Fruit fly (Drosophila melanogaster): ENCODE data around the gene wgn.

The wgn gene

DNA sequence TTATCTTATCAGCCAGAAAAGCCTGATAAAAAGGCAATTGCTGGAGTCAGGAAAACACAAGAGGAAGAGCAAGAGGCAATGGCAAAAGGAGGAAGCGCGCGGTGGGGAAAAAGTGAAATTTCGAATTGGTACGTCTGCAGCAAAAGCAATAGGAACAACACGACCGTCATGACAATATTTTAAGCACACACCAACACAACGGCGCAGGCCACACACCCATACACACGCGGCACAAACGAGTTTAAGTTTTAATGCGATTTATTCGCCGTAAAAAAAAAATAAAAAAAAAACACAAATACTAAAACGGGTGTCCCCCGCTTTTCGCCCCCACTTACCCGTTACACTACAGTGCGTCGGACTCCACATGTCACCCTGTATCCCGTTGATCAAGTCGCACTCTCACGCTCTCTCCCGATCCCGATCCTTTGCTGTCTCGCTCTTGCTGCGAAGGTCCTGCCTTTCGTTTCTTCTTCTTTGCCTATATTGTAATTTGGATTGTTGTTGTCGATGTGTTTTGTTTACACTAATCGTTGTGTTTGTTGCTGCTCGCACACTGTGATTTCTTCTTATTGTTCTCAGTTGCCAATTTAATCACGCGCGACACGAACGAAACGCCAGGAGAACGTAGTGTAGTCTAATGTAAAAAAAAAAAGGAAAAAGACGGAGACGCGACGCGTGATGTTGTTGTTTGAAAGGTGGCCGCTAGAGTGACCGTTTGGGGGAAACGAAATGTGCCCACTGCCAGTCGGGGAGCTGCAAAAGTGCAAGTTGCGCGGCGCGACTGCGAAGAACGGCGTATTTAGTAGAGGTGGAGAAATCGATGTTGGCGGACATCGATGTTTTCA, 12.4 kb upstream of the wgn start, which contains the start of gene Rip11 (continued):
- peak; percentile 24 for TF ChIP-seq az2 (GFP tag; optimal IDR thresholded peaks at IDR 0.05)
- TF ChIP-seq vfl (GFP tag; optimal IDR thresholded peaks at IDR 0.05): no peak
- no peak for TF ChIP-seq CG18764 (GFP tag; optimal IDR thresholded peaks at IDR 0.05)
- TF ChIP-seq CG11456 (GFP tag; IDR thresholded peaks at IDR 0.05): peak; percentile 62; the same call in 1 of the 3 replicates
- TF ChIP-seq peb (GFP tag; IDR thresholded peaks at IDR 0.05): no peak
- TF ChIP-seq bbx (GFP tag; IDR thresholded peaks at IDR 0.05; ENCODE audit: partially characterized antibody): peak; percentile 56; the same call in 1 of the 2 replicates
- no peak for TF ChIP-seq CG13123 (GFP tag; optimal IDR thresholded peaks at IDR 0.05)
- no peak for TF ChIP-seq Hr78 (GFP tag; optimal IDR thresholded peaks at IDR 0.05)
- TF ChIP-seq wdn (GFP tag; IDR thresholded peaks at IDR 0.05): no peak
- TF ChIP-seq otp (GFP tag; IDR thresholded peaks at IDR 0.05): peak; percentile 43; the same call in 1 of the 3 replicates
- TF ChIP-seq CG4360 (GFP tag; IDR thresholded peaks at IDR 0.05): peak; percentile 85
- no peak for TF ChIP-seq CrebB (tag; optimal IDR thresholded peaks at IDR 0.05)
- no peak; the same call in 1 of the 2 replicates for TF ChIP-seq sob (GFP tag; IDR thresholded peaks at IDR 0.05)
- TF ChIP-seq onecut (GFP tag; IDR thresholded peaks at IDR 0.05): peak; percentile 48

DNA sequence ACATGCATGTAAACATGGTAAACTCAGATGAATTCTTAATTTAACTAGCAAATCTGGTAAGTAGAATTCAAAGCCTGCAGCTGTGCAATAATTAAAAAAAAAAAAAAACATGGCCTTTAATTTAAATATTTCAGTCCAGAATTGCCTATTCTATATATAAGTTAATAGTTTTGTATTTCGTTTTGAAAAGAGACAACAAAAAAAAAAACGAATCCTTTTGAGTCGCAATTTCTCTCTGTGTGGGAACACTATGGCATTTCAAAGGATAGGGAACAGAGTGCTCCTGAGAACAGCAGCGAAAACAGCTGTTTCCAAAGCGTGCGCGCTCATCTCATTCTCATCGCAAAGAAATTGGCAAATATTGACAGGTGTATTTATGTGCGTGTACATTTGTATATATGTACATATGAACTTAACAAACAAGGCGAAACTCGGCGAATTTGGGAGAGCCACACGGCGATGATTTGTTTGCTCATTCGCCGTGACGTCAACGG, 11.1 kb upstream of the wgn start:
- TF ChIP-seq CG31388 (GFP tag; optimal IDR thresholded peaks at IDR 0.05) (no peak), CG15696 (tag; optimal IDR thresholded peaks at IDR 0.05) (peak; percentile 41), jing (GFP tag; optimal IDR thresholded peaks at IDR 0.05) (no peak), CG1647 (GFP tag; optimal IDR thresholded peaks at IDR 0.05) (peak; percentile 49), Dek (tag; optimal IDR thresholded peaks at IDR 0.05) (peak; percentile 31), crc (GFP tag; optimal IDR thresholded peaks at IDR 0.05) (no peak), zf30C (GFP tag; optimal IDR thresholded peaks at IDR 0.05) (peak; percentile 87), hb (GFP tag; IDR thresholded peaks at IDR 0.05; ENCODE audit: partially characterized antibody) (no peak), CG18619 (GFP tag; optimal IDR thresholded peaks at IDR 0.05) (peak; percentile 45), CG17361 (GFP tag; IDR thresholded peaks at IDR 0.05) (peak; percentile 35; the same call in 1 of the 3 replicates), repo (GFP tag; optimal IDR thresholded peaks at IDR 0.05) (no peak), sug (tag; optimal IDR thresholded peaks at IDR 0.05) (no peak), lbe (GFP tag; optimal IDR thresholded peaks at IDR 0.05) (peak; percentile 1), CG2712 (tag; optimal IDR thresholded peaks at IDR 0.05) (peak; percentile 76), Deaf1 (tag; optimal IDR thresholded peaks at IDR 0.05) (peak; percentile 12), CG3726 (GFP tag; IDR thresholded peaks at IDR 0.05) (no peak), Hr3 (GFP tag; optimal IDR thresholded peaks at IDR 0.05) (peak; percentile 66), CG8388 (GFP tag; optimal IDR thresholded peaks at IDR 0.05) (peak; percentile 57), tll (GFP tag; optimal IDR thresholded peaks at IDR 0.05) (no peak), CG7786 (GFP tag; optimal IDR thresholded peaks at IDR 0.05) (peak; percentile 50), CG7372 (GFP tag; IDR thresholded peaks at IDR 0.05) (0 out of 2 replicates have a peak, but pooled peaks have one; percentile 15), CG3838 (GFP tag; optimal IDR thresholded peaks at IDR 0.05) (peak; percentile 35), Pdp1 (GFP tag; optimal IDR thresholded peaks at IDR 0.05) (peak; percentile 41 to 54), D19B (GFP tag; optimal IDR thresholded peaks at IDR 0.05) (peak; percentile 18), croc (GFP tag; conservative IDR thresholded peaks at IDR 0.05) (0 out of 3 replicates have a peak, but pooled peaks have one; percentile 22), Nf-YA (GFP tag; IDR thresholded peaks at IDR 0.05) (no peak), Aef1 (GFP tag; IDR thresholded peaks at IDR 0.05) (peak; percentile 47; the same call in 2 of the 3 replicates), klu (GFP tag; IDR thresholded peaks at IDR 0.05) (0 out of 2 replicates have a peak, but pooled peaks have one; percentile 30), CG34376 (GFP tag; optimal IDR thresholded peaks at IDR 0.05) (peak; percentile 55), chm (GFP tag; IDR thresholded peaks at IDR 0.05) (no peak), slp2 (GFP tag; optimal IDR thresholded peaks at IDR 0.05) (peak; percentile 40), fd102C (GFP tag; optimal IDR thresholded peaks at IDR 0.05) (peak; percentile 53), CG15011 (GFP tag; optimal IDR thresholded peaks at IDR 0.05) (peak; percentile 9), dm (GFP tag; optimal IDR thresholded peaks at IDR 0.05) (peak; percentile 18)
